Worm (Caenorhabditis elegans) whole organism, early embryonic: ENCODE data around the gene srsx-35.

Experiments
- ama-1 ChIP-seq: fragments of 150-350 bp; optimal IDR thresholded peaks from 2 replicates; lab custom pipeline; 2014
- ceh-36 ChIP-seq: sonication (generic microtip); optimal IDR thresholded peaks from 2 replicates; lab custom pipeline; 2016; ENCODE audit warnings: missing genetic modification characterization, inconsistent platforms, missing compliant biosample characterization
- ets-7 ChIP-seq: sonication (generic microtip); optimal IDR thresholded peaks from 2 replicates; lab custom pipeline; 2016; ENCODE audit warnings: missing genotype, missing genetic modification characterization, missing compliant biosample characterization
- flt-1 ChIP-seq: fragments of 200-800 bp; sonication (Bioruptor generic); IDR thresholded peaks from 2 replicates; pipeline ENCODE4 v1.3.6; 2022; ENCODE audit warnings: missing genetic modification characterization, missing compliant biosample characterization
- hmbx-1 ChIP-seq: sonication (generic microtip); optimal IDR thresholded peaks from 2 replicates; lab custom pipeline; 2016; ENCODE audit warnings: mild to moderate bottlenecking, missing genetic modification characterization, missing compliant biosample characterization
- hmg-4 ChIP-seq: fragments of 200-800 bp; sonication (Bioruptor generic); optimal IDR thresholded peaks from 2 replicates; lab custom pipeline; 2018; ENCODE audit warnings: mild to moderate bottlenecking, missing genetic modification characterization, missing compliant biosample characterization
- pes-1 ChIP-seq: fragments of 200-800 bp; sonication (Bioruptor generic); IDR thresholded peaks from 2 replicates; pipeline ENCODE4 v1.3.6; 2022; ENCODE audit warnings: missing genetic modification reagents, missing genetic modification characterization, missing compliant biosample characterization

DNA sequence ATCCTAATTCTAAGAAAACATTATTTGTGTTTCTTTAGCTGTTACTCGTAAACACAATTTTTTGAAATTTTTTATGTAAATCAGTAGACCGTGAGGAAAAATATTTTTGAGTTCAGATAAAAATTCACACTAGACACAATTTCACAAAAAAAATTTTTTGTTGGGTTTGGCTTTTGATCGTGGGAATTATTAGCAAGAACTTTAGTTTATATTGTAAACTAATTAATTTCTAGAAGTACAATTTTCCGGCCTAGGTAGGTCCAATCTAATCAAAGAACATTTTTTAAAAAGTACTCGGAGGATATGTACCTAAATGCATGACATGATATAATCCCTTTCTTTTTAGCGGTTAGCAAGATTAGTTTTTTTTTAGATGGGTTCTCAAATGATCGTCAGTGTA, 1.0 kb upstream of the srsx-35 start:
- TF ChIP-seq hmg-4 (GFP tag; lab: Kevin White, UChicago) (no peak), ceh-36 (tag; lab: Kevin White, UChicago) (no peak), ets-7 (tag; lab: Kevin White, UChicago) (no peak), pes-1 (GFP tag; lab: Robert Waterston, UW) (no peak), ama-1 (lab: Kevin White, UChicago) (no peak), flt-1 (GFP tag; lab: Robert Waterston, UW) (no peak), hmbx-1 (tag; lab: Kevin White, UChicago) (no peak)
